Fruit fly (Drosophila melanogaster): ENCODE measurements around the gene ranshi.
A peak's percentile ranks its signal among the peaks of the same experiment; 100 is the strongest.

Gene ranshi

dm6 chr3R:8731597-8732263 lies 2.2 kb upstream of the ranshi start, which contains the start of the genes M1BP and CG8202 (continued):
- TF ChIP-seq CG2712 (tag; optimal IDR thresholded peaks at IDR 0.05) = peak; percentile 95
- TF ChIP-seq vnd (GFP tag; IDR thresholded peaks at IDR 0.05; ENCODE audit: partially characterized antibody) = no peak
- TF ChIP-seq CG8281 (tag; optimal IDR thresholded peaks at IDR 0.05) = peak; percentile 82
- 0 out of 2 replicates have a peak, but pooled peaks have one; percentile 30 for TF ChIP-seq sim (GFP tag; IDR thresholded peaks at IDR 0.05)
- peak; percentile 93 for TF ChIP-seq B-H2 (GFP tag; optimal IDR thresholded peaks at IDR 0.05)
- TF ChIP-seq prd (optimal IDR thresholded peaks at IDR 0.05) = no peak
- peak; percentile 89 for TF ChIP-seq prd (GFP tag; IDR thresholded peaks at IDR 0.05)
- peak; percentile 90 for TF ChIP-seq CG12942 (GFP tag; optimal IDR thresholded peaks at IDR 0.05)
- peak; percentile 94 for TF ChIP-seq CG13296 (GFP tag; optimal IDR thresholded peaks at IDR 0.05)
- no peak for TF ChIP-seq CG33213 (GFP tag; optimal IDR thresholded peaks at IDR 0.05)
- TF ChIP-seq sens (GFP tag) = peak; percentile 88
- TF ChIP-seq zen (tag; optimal IDR thresholded peaks at IDR 0.05) = peak; percentile 83
- no peak for TF ChIP-seq rib (GFP tag; IDR thresholded peaks at IDR 0.05)
- TF ChIP-seq corto (GFP tag; optimal IDR thresholded peaks at IDR 0.05) = peak; percentile 34
- peak; percentile 52 for TF ChIP-seq H2.0 (GFP tag; IDR thresholded peaks at IDR 0.05)
- TF ChIP-seq D19A (tag; optimal IDR thresholded peaks at IDR 0.05) = no peak
- peak; percentile 64 for TF ChIP-seq CG1529 (GFP tag; optimal IDR thresholded peaks at IDR 0.05)
- no peak for TF ChIP-seq maf-S (GFP tag; optimal IDR thresholded peaks at IDR 0.05)
- TF ChIP-seq Dad (GFP tag; optimal IDR thresholded peaks at IDR 0.05) = peak; percentile 43
- peak; percentile 91 for TF ChIP-seq CG4424 (GFP tag; optimal IDR thresholded peaks at IDR 0.05)
- peak; percentile 12 for TF ChIP-seq emc (GFP tag; optimal IDR thresholded peaks at IDR 0.05)
- 0 out of 3 replicates have a peak, but pooled peaks have one; percentile 63 for TF ChIP-seq CG6175 (GFP tag; IDR thresholded peaks at IDR 0.05)
- no peak for TF ChIP-seq HLHmδ (GFP tag; optimal IDR thresholded peaks at IDR 0.05)
- no peak for TF ChIP-seq chinmo (GFP tag; IDR thresholded peaks at IDR 0.05; ENCODE audit: partially characterized antibody)
- no peak for TF ChIP-seq knrl (GFP tag; IDR thresholded peaks at IDR 0.05; ENCODE audit: partially characterized antibody)
- no peak for TF ChIP-seq HmgD (GFP tag; optimal IDR thresholded peaks at IDR 0.05)
- TF ChIP-seq ftz-f1 (GFP tag; optimal IDR thresholded peaks at IDR 0.05) = no peak
- TF ChIP-seq lab (GFP tag; optimal IDR thresholded peaks at IDR 0.05) = no peak
- TF ChIP-seq CG3995 (GFP tag; optimal IDR thresholded peaks at IDR 0.05) = no peak
- TF ChIP-seq CG12219 (GFP tag; optimal IDR thresholded peaks at IDR 0.05) = peak; percentile 53
- TF ChIP-seq chif (GFP tag; optimal IDR thresholded peaks at IDR 0.05) = peak; percentile 8 to 67
- TF ChIP-seq ems (GFP tag; optimal IDR thresholded peaks at IDR 0.05) = peak; percentile 27
- peak; percentile 39 for TF ChIP-seq CTCF (GFP tag; optimal IDR thresholded peaks at IDR 0.05)
- TF ChIP-seq crc (GFP tag; optimal IDR thresholded peaks at IDR 0.05) = no peak
- peak; percentile 52; the same call in 1 of the 2 replicates for TF ChIP-seq chm (GFP tag; IDR thresholded peaks at IDR 0.05)
- no peak for TF ChIP-seq grn (GFP tag; optimal IDR thresholded peaks at IDR 0.05)
- TF ChIP-seq luna (GFP tag; optimal IDR thresholded peaks at IDR 0.05) = no peak
- peak; percentile 88 for TF ChIP-seq CG1602 (GFP tag; optimal IDR thresholded peaks at IDR 0.05)
- TF ChIP-seq BEAF-32 (GFP tag; optimal IDR thresholded peaks at IDR 0.05) = no peak
- TF ChIP-seq usp (GFP tag; optimal IDR thresholded peaks at IDR 0.05) = no peak
- TF ChIP-seq CG7745 (tag; optimal IDR thresholded peaks at IDR 0.05) = no peak
- TF ChIP-seq ERR (GFP tag; optimal IDR thresholded peaks at IDR 0.05) = no peak
- TF ChIP-seq Nf-YB (GFP tag; optimal IDR thresholded peaks at IDR 0.05) = peak; percentile 85
- peak; percentile 70 for TF ChIP-seq run (tag; optimal IDR thresholded peaks at IDR 0.05)
- TF ChIP-seq Camta (GFP tag; optimal IDR thresholded peaks at IDR 0.05) = peak; percentile 6
- peak; percentile 91 for TF ChIP-seq CG8388 (GFP tag; optimal IDR thresholded peaks at IDR 0.05)
- peak; percentile 21 for TF ChIP-seq scrt (GFP tag; optimal IDR thresholded peaks at IDR 0.05)
- TF ChIP-seq Dref (GFP tag; IDR thresholded peaks at IDR 0.05) = no peak
- TF ChIP-seq row (GFP tag; IDR thresholded peaks at IDR 0.05) = peak; percentile 91
- peak; percentile 90 for TF ChIP-seq nerfin-1 (tag; optimal IDR thresholded peaks at IDR 0.05)
- TF ChIP-seq CG9437 (GFP tag; optimal IDR thresholded peaks at IDR 0.05) = peak; percentile 93

Measured in whole organism, embryonic.